Worm (Caenorhabditis elegans): ENCODE data around the gene hex-2.

The hex-2 gene

ce11 chrV:5684534-5684933 lies 30.3 kb downstream of the hex-2 start, which contains the start of the genes hmgs-1 and F25B4.4 (continued):
- peak; percentile 58 for TF ChIP-seq madf-8 (GFP tag; conservative IDR thresholded peaks at IDR 0.05)
- peak; percentile 8 for TF ChIP-seq madf-10 (tag; optimal IDR thresholded peaks at IDR 0.05)
- peak; percentile 83 for TF ChIP-seq pbrm-1 (GFP tag; IDR thresholded peaks at IDR 0.05)
- peak; percentile 30 for TF ChIP-seq unc-130 (GFP tag; optimal IDR thresholded peaks at IDR 0.05)
- TF ChIP-seq aptf-2 (GFP tag; conservative IDR thresholded peaks at IDR 0.05): no peak
- TF ChIP-seq F39B2.1 (GFP tag; IDR thresholded peaks at IDR 0.05): no peak
- peak; percentile 86 for TF ChIP-seq mcd-1 (GFP tag; IDR thresholded peaks at IDR 0.05)
- TF ChIP-seq let-607 (tag; optimal IDR thresholded peaks at IDR 0.05): peak in 1 of 2 experiments; percentile 10
- peak; percentile 84 for TF ChIP-seq lin-40 (tag; optimal IDR thresholded peaks at IDR 0.05)
- TF ChIP-seq nhr-80 (tag; optimal IDR thresholded peaks at IDR 0.05): peak; percentile 6
- peak; percentile 88 for TF ChIP-seq K12H6.12 (tag; optimal IDR thresholded peaks at IDR 0.05)
- peak; percentile 83 for TF ChIP-seq madf-6 (GFP tag; IDR thresholded peaks at IDR 0.05)
- TF ChIP-seq snpc-1.3 (tag; optimal IDR thresholded peaks at IDR 0.05; ENCODE audit: insufficient read depth): peak; percentile 72
- TF ChIP-seq dpff-1 (tag; optimal IDR thresholded peaks at IDR 0.05): no peak
- peak; percentile 68 for TF ChIP-seq pha-4 (tag; optimal IDR thresholded peaks at IDR 0.05)
- no peak for TF ChIP-seq sdz-38 (tag; optimal IDR thresholded peaks at IDR 0.05)
- no peak for TF ChIP-seq nhr-179 (tag; optimal IDR thresholded peaks at IDR 0.05)
- peak; percentile 56; the same call in 1 of the 2 replicates for TF ChIP-seq Y53G8AR.9 (GFP tag; conservative IDR thresholded peaks at IDR 0.05)
- no peak for TF ChIP-seq T26A5.8 (tag; optimal IDR thresholded peaks at IDR 0.05)
- peak; percentile 43 for TF ChIP-seq dpl-1 (GFP tag; optimal IDR thresholded peaks at IDR 0.05)
- no peak for TF ChIP-seq sea-2 (GFP tag; IDR thresholded peaks at IDR 0.05)
- peak; percentile 43; the same call in 1 of the 2 replicates for TF ChIP-seq Y95B8A.8 (GFP tag; IDR thresholded peaks at IDR 0.05)
- TF ChIP-seq sptf-2 (GFP tag; optimal IDR thresholded peaks at IDR 0.05): no peak
- peak; percentile 55 for TF ChIP-seq efl-1 (GFP tag; optimal IDR thresholded peaks at IDR 0.05)

- TF ChIP-seq ceh-27 (GFP tag; optimal IDR thresholded peaks at IDR 0.05): no peak
- no peak for TF ChIP-seq rec-8 (tag; optimal IDR thresholded peaks at IDR 0.05)
- TF ChIP-seq ztf-25 (GFP tag; IDR thresholded peaks at IDR 0.05): no peak
- no peak for TF ChIP-seq xnd-1 (tag; optimal IDR thresholded peaks at IDR 0.05)
- TF ChIP-seq ets-4 (GFP tag; optimal IDR thresholded peaks at IDR 0.05): no peak
- TF ChIP-seq K11D2.4 (GFP tag; IDR thresholded peaks at IDR 0.05): no peak
- peak; percentile 9 for TF ChIP-seq nhr-80 (tag; optimal IDR thresholded peaks at IDR 0.05)
- TF ChIP-seq attf-5 (GFP tag; optimal IDR thresholded peaks at IDR 0.05): peak; percentile 25
- TF ChIP-seq hmg-1.2 (GFP tag; IDR thresholded peaks at IDR 0.05): peak; percentile 78; the same call in 1 of the 2 replicates
- peak in 1 of 2 experiments; percentile 64 for TF ChIP-seq let-607 (tag; optimal IDR thresholded peaks at IDR 0.05)
- no peak for TF ChIP-seq ceh-40 (GFP tag; IDR thresholded peaks at IDR 0.05)
- TF ChIP-seq cebp-1 (GFP tag; IDR thresholded peaks at IDR 0.05): no peak
- peak; percentile 40 for TF ChIP-seq cebp-1 (tag; optimal IDR thresholded peaks at IDR 0.05)
- TF ChIP-seq dox-1 (GFP tag; IDR thresholded peaks at IDR 0.05): no peak
- TF ChIP-seq mcd-1 (GFP tag; IDR thresholded peaks at IDR 0.05): peak; percentile 6; the same call in 1 of the 2 replicates
- TF ChIP-seq snpc-3.4 (tag; optimal IDR thresholded peaks at IDR 0.05): no peak
- TF ChIP-seq mxl-1 (tag; optimal IDR thresholded peaks at IDR 0.05): no peak
- no peak for TF ChIP-seq gei-17 (GFP tag; optimal IDR thresholded peaks at IDR 0.05)
Measured at ce11 chrV:5687115-5687979, 33.1 kb downstream of the hex-2 start, which contains the start of gene F25B4.7. F25B4.7 (minus strand) TSS chrV:5687226.
